Worm (Caenorhabditis elegans) whole organism, L3 larva: ENCODE measurements around the gene C47E12.3.
"Not testable (repeated sequence)": the region's sequence is repeated elsewhere in the genome, so short reads cannot be mapped to it uniquely, and the experiment has no call there.

Source experiments
- R02D3.7 ChIP-seq: fragments of 150-350 bp; optimal IDR thresholded peaks from 2 replicates; lab custom pipeline; 2014; ENCODE audit warnings: missing biosample characterization, missing genetic modification characterization
- aly-2 ChIP-seq: fragments of 150-350 bp; optimal IDR thresholded peaks from 2 replicates; lab custom pipeline; 2014; ENCODE audit warnings: missing biosample characterization, missing genetic modification characterization
- ceh-16 ChIP-seq: sonication (generic microtip); optimal IDR thresholded peaks from 2 replicates; lab custom pipeline; 2017; ENCODE audit warnings: missing biosample characterization, missing genetic modification characterization
- ceh-82 ChIP-seq: fragments of 150-350 bp; optimal IDR thresholded peaks from 2 replicates; lab custom pipeline; 2014; ENCODE audit warnings: missing biosample characterization, missing genetic modification characterization
- ceh-9 ChIP-seq: sonication (generic microtip); optimal IDR thresholded peaks from 2 replicates; lab custom pipeline; 2018; ENCODE audit warnings: missing biosample characterization, missing genetic modification characterization
- egl-5 ChIP-seq: fragments of 150-350 bp; optimal IDR thresholded peaks from 2 replicates; lab custom pipeline; 2017; ENCODE audit warnings: missing biosample characterization, missing genetic modification reagents, missing genetic modification characterization, inconsistent platforms
- elt-1 ChIP-seq: fragments of 150-350 bp; optimal IDR thresholded peaks from 2 replicates; lab custom pipeline; 2014; ENCODE audit warnings: missing biosample characterization, missing genetic modification characterization
- elt-2 ChIP-seq: sonication (generic microtip); optimal IDR thresholded peaks from 2 replicates; lab custom pipeline; 2016; ENCODE audit warnings: missing genetic modification reagents, mild to moderate bottlenecking, missing genetic modification characterization, missing compliant biosample characterization
- elt-3 ChIP-seq, 3 experiments: fragments of 150-350 bp in 1 of 3; sonication (generic microtip) in 2 of 3; optimal IDR thresholded peaks; 2 replicates in 2 of 3; 4 replicates in 1 of 3; lab custom pipeline; 2014 to 2017; ENCODE audit warnings: missing biosample characterization in 3 of 3, missing genetic modification characterization in 3 of 3
- eor-1 ChIP-seq, 2 experiments: fragments of 150-350 bp; optimal IDR thresholded peaks; 2 replicates each; lab custom pipeline; 2014 to 2018; ENCODE audit warnings: missing biosample characterization in 2 of 2, missing genetic modification characterization in 2 of 2
- fkh-10 ChIP-seq: sonication (generic microtip); optimal IDR thresholded peaks from 2 replicates; lab custom pipeline; 2017; ENCODE audit warnings: missing biosample characterization, missing genetic modification reagents, missing genetic modification characterization
- fkh-2 ChIP-seq: fragments of 150-350 bp; optimal IDR thresholded peaks from 2 replicates; lab custom pipeline; 2014; ENCODE audit warnings: missing biosample characterization, missing genetic modification reagents, missing genetic modification characterization
- jun-1 ChIP-seq: fragments of 150-350 bp; optimal IDR thresholded peaks from 2 replicates; lab custom pipeline; 2014; ENCODE audit warnings: missing biosample characterization, missing genetic modification reagents, missing genetic modification characterization
- lin-15B ChIP-seq: fragments of 150-350 bp; optimal IDR thresholded peaks from 2 replicates; lab custom pipeline; 2014; ENCODE audit warnings: missing biosample characterization, missing genetic modification characterization
- lsy-12 ChIP-seq: sonication (generic microtip); optimal IDR thresholded peaks from 2 replicates; lab custom pipeline; 2016; ENCODE audit warnings: mild to moderate bottlenecking, missing genetic modification characterization, missing compliant biosample characterization
- mdl-1 ChIP-seq: fragments of 150-350 bp; optimal IDR thresholded peaks from 2 replicates; lab custom pipeline; 2014; ENCODE audit warnings: missing biosample characterization, missing genetic modification characterization
- nhr-11 ChIP-seq: fragments of 150-350 bp; optimal IDR thresholded peaks from 2 replicates; lab custom pipeline; 2014; ENCODE audit warnings: missing biosample characterization, missing genetic modification characterization
- nhr-23 ChIP-seq: fragments of 150-350 bp; optimal IDR thresholded peaks from 2 replicates; lab custom pipeline; 2014; ENCODE audit warnings: missing biosample characterization, missing genetic modification reagents, missing genetic modification characterization
- nhr-237 ChIP-seq: fragments of 150-350 bp; optimal IDR thresholded peaks from 2 replicates; lab custom pipeline; 2014; ENCODE audit warnings: missing biosample characterization, missing genetic modification characterization
- nhr-25 ChIP-seq: sonication (generic microtip); optimal IDR thresholded peaks from 2 replicates; lab custom pipeline; 2017; ENCODE audit warnings: missing biosample characterization, missing genetic modification characterization
- nhr-28 ChIP-seq: fragments of 150-350 bp; optimal IDR thresholded peaks from 2 replicates; lab custom pipeline; 2014; ENCODE audit warnings: missing biosample characterization, missing genetic modification characterization
- nhr-43 ChIP-seq: sonication (generic microtip); optimal IDR thresholded peaks from 2 replicates; lab custom pipeline; 2016; ENCODE audit warnings: mild to moderate bottlenecking, missing genetic modification characterization, missing compliant biosample characterization; ENCODE audit not compliant: poor library complexity, severe bottlenecking
- nhr-67 ChIP-seq: fragments of 150-350 bp; optimal IDR thresholded peaks from 2 replicates; lab custom pipeline; 2014; ENCODE audit warnings: missing biosample characterization, missing genetic modification characterization
- nhr-76 ChIP-seq: fragments of 150-350 bp; sonication (generic microtip); optimal IDR thresholded peaks from 5 replicates; lab custom pipeline; 2014; ENCODE audit warnings: missing biosample characterization, missing genetic modification characterization
- pqm-1 ChIP-seq: fragments of 150-350 bp; optimal IDR thresholded peaks from 2 replicates; lab custom pipeline; 2017; ENCODE audit warnings: missing biosample characterization, missing genetic modification characterization, inconsistent platforms
- sea-2 ChIP-seq: fragments of 150-350 bp; sonication (generic microtip); optimal IDR thresholded peaks from 4 replicates; lab custom pipeline; 2014; ENCODE audit warnings: missing biosample characterization, missing genetic modification reagents, missing genetic modification characterization
- skn-1 ChIP-seq: fragments of 150-350 bp; optimal IDR thresholded peaks from 2 replicates; lab custom pipeline; 2014; ENCODE audit warnings: missing biosample characterization, missing genetic modification characterization
- snpc-4 ChIP-seq: fragments of 150-350 bp; optimal IDR thresholded peaks from 2 replicates; lab custom pipeline; 2014; ENCODE audit warnings: missing biosample characterization, missing genetic modification characterization
- unc-39 ChIP-seq: sonication (generic microtip); optimal IDR thresholded peaks from 4 replicates; lab custom pipeline; 2017; ENCODE audit warnings: missing biosample characterization, missing genetic modification characterization
- unc-62 ChIP-seq: fragments of 150-350 bp; sonication (generic microtip); optimal IDR thresholded peaks from 4 replicates; lab custom pipeline; 2014; ENCODE audit warnings: missing biosample characterization, missing genetic modification reagents, missing genetic modification characterization
- ztf-11 ChIP-seq: fragments of 150-350 bp; optimal IDR thresholded peaks from 2 replicates; lab custom pipeline; 2014; ENCODE audit warnings: missing biosample characterization, missing genetic modification characterization

The C47E12.3 gene

DNA sequence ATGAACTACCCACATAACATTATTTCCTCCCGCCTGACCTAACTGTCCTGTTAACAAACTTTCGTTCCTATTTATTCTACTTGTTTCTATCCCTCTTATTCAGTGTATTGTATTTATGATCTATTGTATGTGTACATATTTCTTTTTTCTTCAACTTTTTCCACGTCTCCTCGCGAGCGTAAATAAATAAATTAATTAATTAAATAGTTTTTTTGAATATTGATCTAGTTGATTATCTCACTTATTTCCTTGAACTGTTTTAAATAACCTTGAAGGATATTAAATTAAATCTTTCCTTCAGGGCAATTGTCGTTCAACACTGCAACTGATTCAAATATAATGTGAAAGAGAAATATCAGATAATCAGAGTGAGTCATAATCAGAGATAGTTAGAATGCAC is 41.2 kb upstream of the C47E12.3 start, which contains the start of gene frk-1:
frk-1 (plus strand) TSS at position 301 of the 400 bp plus-strand sequence.
- TF ChIP-seq egl-5 (tag; lab: Kevin White, UChicago) (no peak), ceh-16 (tag; lab: Kevin White, UChicago) (no peak), nhr-23 (no peak), ceh-82 (no peak), nhr-11 (tag; lab: Kevin White, UChicago) (no peak), aly-2 (tag; lab: Kevin White, UChicago) (no peak), nhr-76 (no peak), nhr-25 (tag; lab: Kevin White, UChicago) (no peak), R02D3.7 (tag; lab: Kevin White, UChicago) (no peak), jun-1 (tag; lab: Kevin White, UChicago) (no peak), unc-62 (GFP tag; lab: Kevin White, UChicago) (no peak), snpc-4 (tag; lab: Kevin White, UChicago) (no peak)

DNA sequence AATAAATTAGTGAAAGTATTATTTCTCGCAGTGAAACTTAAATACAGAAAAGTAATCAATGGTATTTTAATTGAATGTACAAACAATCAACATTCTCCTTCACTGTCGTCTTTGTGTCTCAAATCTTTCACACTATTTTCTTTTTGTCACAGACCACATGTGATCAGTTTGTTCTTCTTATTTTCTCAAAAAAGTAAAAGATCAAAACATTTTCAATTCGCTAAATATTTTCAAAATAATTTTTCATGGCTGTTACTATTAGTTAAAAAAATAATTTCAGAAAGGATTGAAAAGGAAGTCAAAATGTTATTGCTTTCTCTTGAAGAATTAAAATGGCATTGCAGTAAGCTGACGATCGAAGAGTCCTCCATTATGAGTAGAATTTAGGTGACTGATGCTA is 39.2 kb upstream of the C47E12.3 start, which contains the start of gene dhs-31:
dhs-31 (minus strand) TSS at position 101 of the 400 bp plus-strand sequence.
- no peak for TF ChIP-seq nhr-237

DNA sequence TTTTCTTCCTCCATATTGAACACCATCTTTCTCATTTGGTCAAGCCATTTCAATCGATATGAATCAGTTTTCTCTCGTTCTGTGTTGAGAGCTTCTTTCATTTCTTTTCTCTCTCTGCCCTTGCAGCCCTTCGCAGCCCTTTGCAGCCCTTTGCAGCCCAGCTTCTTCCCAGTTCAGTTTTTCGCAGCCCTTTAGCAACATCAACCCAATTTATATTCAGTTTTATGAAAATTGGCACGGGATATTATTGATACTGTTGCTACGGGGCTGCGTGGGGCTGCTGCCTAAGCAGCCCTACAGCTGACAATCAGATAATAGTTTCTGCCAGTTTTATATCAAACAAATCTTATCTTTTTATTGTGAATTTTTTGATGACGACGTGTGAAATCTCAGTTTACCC is 35.3 kb upstream of the C47E12.3 start, which contains the start of gene F44D12.10:
F44D12.10 (minus strand) TSS at position 101 of the 400 bp plus-strand sequence.
- TF ChIP-seq lin-15B (tag; lab: Kevin White, UChicago) (no peak), nhr-237 (no peak), pqm-1 (tag; lab: Kevin White, UChicago) (no peak), nhr-25 (tag; lab: Kevin White, UChicago) (no peak), eor-1 (tag; optimal IDR thresholded peaks at IDR 0.05; lab: Kevin White, UChicago) (no peak), elt-1 (tag; lab: Kevin White, UChicago) (no peak), snpc-4 (tag; lab: Kevin White, UChicago) (no peak), egl-5 (tag; lab: Kevin White, UChicago) (no peak)

DNA sequence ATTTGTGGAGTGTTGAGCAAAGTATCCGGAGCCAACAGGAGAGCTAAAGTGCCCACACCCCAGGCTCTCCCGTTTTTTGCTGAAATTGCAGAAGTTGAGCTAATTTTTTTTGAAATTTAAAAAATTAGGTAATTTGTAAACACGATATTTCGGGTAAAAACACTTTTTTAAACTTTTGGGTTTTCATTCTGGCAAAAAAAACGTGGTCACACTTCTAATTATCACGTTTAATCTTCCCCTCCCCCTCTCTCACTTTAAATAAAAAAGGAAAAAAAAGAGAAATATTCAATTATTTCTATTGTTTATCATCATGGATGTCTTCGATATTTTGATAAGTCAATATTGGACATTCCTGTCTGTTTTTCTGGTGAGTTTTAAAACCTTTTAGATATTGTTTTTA is 31.4 kb upstream of the C47E12.3 start, which contains the start of gene F44D12.6:
F44D12.6 (plus strand) TSS at position 301 of the 400 bp plus-strand sequence.
- no peak for TF ChIP-seq R02D3.7 (tag; lab: Kevin White, UChicago)
- TF ChIP-seq nhr-76 = no peak
- no peak for TF ChIP-seq ceh-16 (tag; lab: Kevin White, UChicago)
- TF ChIP-seq snpc-4 (tag; lab: Kevin White, UChicago) = no peak
- no peak for TF ChIP-seq ceh-9 (tag; lab: Kevin White, UChicago)
- TF ChIP-seq fkh-2 (tag; lab: Kevin White, UChicago) = no peak
- no peak for TF ChIP-seq mdl-1 (tag; lab: Kevin White, UChicago)
- TF ChIP-seq egl-5 (tag; lab: Kevin White, UChicago) = no peak
- TF ChIP-seq ceh-82 = no peak
- no peak for TF ChIP-seq elt-2
- no peak for TF ChIP-seq aly-2 (tag; lab: Kevin White, UChicago)
- TF ChIP-seq skn-1 (tag; lab: Kevin White, UChicago) = no peak
- TF ChIP-seq ztf-11 (tag; lab: Kevin White, UChicago) = no peak
- TF ChIP-seq fkh-10 = no peak
- no peak for TF ChIP-seq sea-2 (GFP tag; lab: Kevin White, UChicago)
- no peak for TF ChIP-seq nhr-28 (tag; lab: Kevin White, UChicago)
- TF ChIP-seq unc-39 (tag; lab: Kevin White, UChicago) = no peak
- TF ChIP-seq nhr-67 (tag; lab: Kevin White, UChicago) = no peak
- TF ChIP-seq, all 47 proteins: peak for 0

DNA sequence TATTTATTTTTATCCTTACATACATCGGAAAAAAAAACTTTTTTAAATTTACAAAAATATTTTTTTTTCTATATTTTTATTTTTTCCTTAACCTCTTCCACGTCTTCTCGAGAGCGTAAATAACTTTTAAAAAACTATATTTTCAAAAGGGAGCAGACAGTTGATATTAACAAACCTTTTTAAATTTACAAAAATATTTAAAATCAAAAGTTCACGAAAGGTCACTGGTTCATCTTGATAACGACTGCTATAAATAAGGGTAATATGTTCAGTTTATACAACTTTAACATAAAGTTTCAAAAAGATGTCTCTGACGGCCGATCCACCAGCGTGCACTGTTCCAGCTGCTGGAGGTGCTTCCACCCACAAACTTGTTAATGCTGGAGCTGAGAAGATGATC is 27.1 kb upstream of the C47E12.3 start, which contains the start of the genes F44D12.16 and msd-2:
F44D12.16 (plus strand) TSS at position 301 of the 400 bp plus-strand sequence.
msd-2 (plus strand) TSS at position 305 of the 400 bp plus-strand sequence.
- TF ChIP-seq elt-3 (tag; optimal IDR thresholded peaks at IDR 0.05; lab: Kevin White, UChicago); nhr-11 (tag; lab: Kevin White, UChicago); nhr-76: not testable (repeated sequence)

DNA sequence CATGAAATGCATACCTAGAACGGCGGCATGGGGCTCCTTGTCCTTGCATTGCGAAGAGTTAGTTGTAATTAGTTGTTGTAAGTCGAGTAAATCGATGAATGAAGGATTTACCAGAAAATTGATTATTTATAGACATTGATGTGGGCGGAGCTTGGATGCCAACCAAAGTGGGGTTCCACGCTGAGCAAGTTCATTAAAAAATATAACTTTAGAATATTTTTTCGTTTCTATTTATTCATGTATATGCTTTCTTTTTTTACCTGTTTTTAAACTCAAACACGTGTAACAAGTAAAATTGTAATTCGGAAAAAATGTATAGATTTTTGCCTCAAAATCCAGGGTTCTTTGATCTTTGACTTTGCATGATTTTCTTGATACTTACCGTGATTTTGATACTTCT is 25.9 kb upstream of the C47E12.3 start, which contains the start of gene gipc-2:
gipc-2 (minus strand) TSS at position 101 of the 400 bp plus-strand sequence.
- no peak for TF ChIP-seq R02D3.7 (tag; lab: Kevin White, UChicago)

DNA sequence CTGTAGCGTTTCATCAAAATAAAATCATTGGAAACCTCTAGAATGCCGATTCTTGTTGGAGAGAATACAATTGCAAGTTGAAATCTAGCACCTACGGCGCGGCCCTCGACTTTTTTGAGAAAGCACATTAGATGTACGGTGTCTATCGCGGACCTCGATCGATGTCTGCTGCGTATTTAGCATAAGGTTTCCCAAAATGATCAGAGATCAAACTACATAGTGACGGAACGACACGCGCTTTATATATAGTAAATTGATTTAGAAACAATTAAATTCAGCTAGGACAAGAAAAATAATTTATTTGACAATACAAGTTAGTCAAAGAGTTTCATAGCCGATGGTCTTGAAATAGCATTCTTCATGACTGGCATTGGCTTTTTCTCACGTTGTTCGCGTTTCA is 24.5 kb upstream of the C47E12.3 start:
- TF ChIP-seq nhr-237 (no peak), nhr-43 (tag; lab: Kevin White, UChicago) (no peak), lsy-12 (tag; lab: Kevin White, UChicago) (no peak)
- TF ChIP-seq, all 47 proteins: peak for 0
